Fruit fly (Drosophila melanogaster) whole organism, embryonic: ENCODE data around the gene CG6607.

ENCODE experiments used
- Antp ChIP-seq: fragments of 200-800 bp; sonication (Bioruptor generic); optimal IDR thresholded peaks from 3 replicates; lab custom pipeline; 2016; ENCODE audit warnings: missing biosample characterization, missing genetic modification characterization
- CG10431 ChIP-seq: fragments of 200-800 bp; sonication (Bioruptor generic); optimal IDR thresholded peaks from 3 replicates; lab custom pipeline; 2018; ENCODE audit warnings: missing biosample characterization, mild to moderate bottlenecking, missing genetic modification characterization
- CG10462 ChIP-seq: fragments of 200-800 bp; sonication (Bioruptor generic); optimal IDR thresholded peaks from 2 replicates; lab custom pipeline; 2016; ENCODE audit warnings: missing biosample characterization, missing genetic modification characterization
- CG12299 ChIP-seq: fragments of 200-800 bp; sonication (Bioruptor generic); optimal IDR thresholded peaks from 2 replicates; lab custom pipeline; 2018; ENCODE audit warnings: missing biosample characterization, mild to moderate bottlenecking, missing genetic modification characterization
- CG14710 ChIP-seq: fragments of 200-800 bp; sonication (Bioruptor generic); optimal IDR thresholded peaks from 3 replicates; lab custom pipeline; 2019; ENCODE audit warnings: missing biosample characterization, mild to moderate bottlenecking, missing genetic modification characterization, moderate library complexity
- CG15514 ChIP-seq: fragments of 200-800 bp; sonication (Bioruptor generic); optimal IDR thresholded peaks from 3 replicates; lab custom pipeline; 2017; ENCODE audit warnings: missing biosample characterization, missing genetic modification characterization, mild to moderate bottlenecking, moderate library complexity, missing genetic modification reagents
- CG18262 ChIP-seq: fragments of 200-800 bp; optimal IDR thresholded peaks from 3 replicates; lab custom pipeline; 2019; ENCODE audit warnings: missing biosample characterization, mild to moderate bottlenecking, missing genetic modification characterization, moderate library complexity
- CG18599 ChIP-seq: fragments of 200-800 bp; sonication (Bioruptor generic); optimal IDR thresholded peaks from 3 replicates; lab custom pipeline; 2017; ENCODE audit warnings: missing biosample characterization, missing genetic modification characterization, mild to moderate bottlenecking, moderate library complexity, missing genetic modification reagents
- CG31224 ChIP-seq: fragments of 200-800 bp; sonication (Bioruptor generic); IDR thresholded peaks from 2 replicates; pipeline ENCODE4 v1.3.6; 2022; ENCODE audit warnings: missing biosample characterization, missing genetic modification characterization
- CG32772 ChIP-seq: fragments of 200-800 bp; sonication (Bioruptor generic); IDR thresholded peaks from 2 replicates; pipeline ENCODE4 v1.3.6; 2022; ENCODE audit warnings: missing biosample characterization, missing genetic modification characterization
- CG42726 ChIP-seq: fragments of 200-800 bp; sonication (Bioruptor generic); IDR thresholded peaks from 2 replicates; pipeline ENCODE4 v1.3.6; 2022; ENCODE audit warnings: missing biosample characterization, missing genetic modification characterization; ENCODE audit not compliant: partially characterized antibody
- CG6813 ChIP-seq: fragments of 200-800 bp; sonication (Bioruptor generic); optimal IDR thresholded peaks from 2 replicates; lab custom pipeline; 2017; ENCODE audit warnings: missing biosample characterization, missing genetic modification characterization, mild to moderate bottlenecking, moderate library complexity, missing genetic modification reagents
- CG7987 ChIP-seq: fragments of 200-800 bp; sonication (Bioruptor generic); optimal IDR thresholded peaks from 2 replicates; lab custom pipeline; 2018; ENCODE audit warnings: missing biosample characterization, mild to moderate bottlenecking, missing genetic modification characterization, moderate library complexity
- CG8944 ChIP-seq: fragments of 200-800 bp; sonication (Bioruptor generic); optimal IDR thresholded peaks from 3 replicates; lab custom pipeline; 2016; ENCODE audit warnings: missing biosample characterization, missing genetic modification characterization
- Dad ChIP-seq: fragments of 200-800 bp; sonication (Bioruptor generic); optimal IDR thresholded peaks from 3 replicates; lab custom pipeline; 2016; ENCODE audit warnings: missing biosample characterization, missing genetic modification characterization
- Drgx ChIP-seq: fragments of 200-800 bp; sonication (Bioruptor generic); IDR thresholded peaks from 2 replicates; pipeline ENCODE4 v1.3.6; 2022; ENCODE audit warnings: missing biosample characterization, missing genetic modification characterization
- ERR ChIP-seq: fragments of 200-800 bp; sonication (Bioruptor generic); optimal IDR thresholded peaks from 2 replicates; lab custom pipeline; 2016; ENCODE audit warnings: missing biosample characterization, missing genetic modification characterization
- Ets65A ChIP-seq: fragments of 200-800 bp; sonication (Bioruptor generic); peaks from one replicate; lab custom pipeline; 2016; ENCODE audit warnings: missing biosample characterization, missing genetic modification characterization
- Ets97D ChIP-seq: fragments of 200-800 bp; sonication (Bioruptor generic); optimal IDR thresholded peaks from 3 replicates; lab custom pipeline; 2016; ENCODE audit warnings: missing biosample characterization, missing genetic modification characterization
- Fer1 ChIP-seq: fragments of 200-800 bp; sonication (Bioruptor generic); optimal IDR thresholded peaks from 2 replicates; lab custom pipeline; 2017; ENCODE audit warnings: missing biosample characterization, mild to moderate bottlenecking, missing genetic modification characterization
- GATAe ChIP-seq: fragments of 200-800 bp; sonication (Bioruptor generic); conservative IDR thresholded peaks from 2 replicates; pipeline ENCODE4 v1.3.6; 2022; ENCODE audit warnings: missing biosample characterization, missing genetic modification characterization
- H2.0 ChIP-seq: fragments of 200-800 bp; sonication (Bioruptor generic); IDR thresholded peaks from 2 replicates; pipeline ENCODE4 v1.3.6; 2022; ENCODE audit warnings: missing biosample characterization, missing genetic modification characterization
- Hey ChIP-seq: fragments of 200-800 bp; sonication (Bioruptor generic); optimal IDR thresholded peaks from 3 replicates; lab custom pipeline; 2018; ENCODE audit warnings: missing biosample characterization, mild to moderate bottlenecking, missing genetic modification characterization
- Jarid2 ChIP-seq: fragments of 200-800 bp; sonication (Bioruptor generic); optimal IDR thresholded peaks from 3 replicates; lab custom pipeline; 2017; ENCODE audit warnings: mild to moderate bottlenecking, missing biosample characterization, missing genetic modification reagents, missing genetic modification characterization
- Lhr ChIP-seq: fragments of 200-800 bp; sonication (Bioruptor generic); optimal IDR thresholded peaks from 3 replicates; lab custom pipeline; 2017; ENCODE audit warnings: mild to moderate bottlenecking, missing biosample characterization, missing genetic modification reagents, missing genetic modification characterization
- Mes4 ChIP-seq: fragments of 200-800 bp; sonication (Bioruptor generic); optimal IDR thresholded peaks from 2 replicates; lab custom pipeline; 2016; ENCODE audit warnings: missing biosample characterization, missing genetic modification characterization
- NFAT ChIP-seq: fragments of 200-800 bp; sonication (Bioruptor generic); IDR thresholded peaks from 2 replicates; pipeline ENCODE4 v1.3.6; 2022; ENCODE audit warnings: missing biosample characterization, missing genetic modification characterization
- Nf-YB ChIP-seq: fragments of 200-800 bp; sonication (Bioruptor generic); optimal IDR thresholded peaks from 3 replicates; lab custom pipeline; 2019; ENCODE audit warnings: missing biosample characterization, mild to moderate bottlenecking, missing genetic modification characterization, moderate library complexity
- Pdp1 ChIP-seq, 2 experiments: fragments of 200-800 bp; sonication (Bioruptor generic); optimal IDR thresholded peaks; 3 replicates each; lab custom pipeline; 2016; ENCODE audit warnings: missing biosample characterization in 2 of 2, missing genetic modification characterization in 2 of 2, mild to moderate bottlenecking in 1 of 2, moderate library complexity in 1 of 2
- Xrp1 ChIP-seq: fragments of 200-800 bp; sonication (Bioruptor generic); IDR thresholded peaks from 2 replicates; pipeline ENCODE4 v1.3.6; 2022; ENCODE audit warnings: missing biosample characterization, missing genetic modification characterization
- ash1 ChIP-seq: fragments of 200-800 bp; sonication (Bioruptor generic); optimal IDR thresholded peaks from 2 replicates; lab custom pipeline; 2018; ENCODE audit warnings: missing biosample characterization, mild to moderate bottlenecking, missing genetic modification characterization
- ato ChIP-seq: fragments of 200-800 bp; sonication (Bioruptor generic); IDR thresholded peaks from 2 replicates; pipeline ENCODE4 v1.3.6; 2022; ENCODE audit warnings: missing biosample characterization, missing genetic modification characterization; ENCODE audit not compliant: partially characterized antibody
- cas ChIP-seq: fragments of 200-800 bp; sonication (Bioruptor generic); IDR thresholded peaks from 2 replicates; pipeline ENCODE4 v1.3.6; 2022; ENCODE audit warnings: missing biosample characterization, missing genetic modification characterization
- chif ChIP-seq, 2 experiments: fragments of 200-800 bp; sonication (Bioruptor generic); optimal IDR thresholded peaks; 3 replicates each; lab custom pipeline; 2016; ENCODE audit warnings: missing biosample characterization in 2 of 2, missing genetic modification characterization in 2 of 2
- cwo ChIP-seq: fragments of 200-800 bp; sonication (Bioruptor generic); optimal IDR thresholded peaks from 3 replicates; lab custom pipeline; 2017; ENCODE audit warnings: missing biosample characterization, missing genetic modification characterization, mild to moderate bottlenecking, moderate library complexity, missing genetic modification reagents
- da ChIP-seq: fragments of 200-800 bp; sonication (Bioruptor generic); optimal IDR thresholded peaks from 2 replicates; lab custom pipeline; 2016; ENCODE audit warnings: missing biosample characterization, missing genetic modification characterization
- her ChIP-seq: fragments of 200-800 bp; sonication (Bioruptor generic); optimal IDR thresholded peaks from 2 replicates; lab custom pipeline; 2016; ENCODE audit warnings: missing biosample characterization, missing genetic modification characterization
- klu ChIP-seq: fragments of 200-800 bp; sonication (Bioruptor generic); IDR thresholded peaks from 2 replicates; pipeline ENCODE4 v1.3.6; 2022; ENCODE audit warnings: missing biosample characterization, missing genetic modification characterization
- lab ChIP-seq: fragments of 200-800 bp; sonication (Bioruptor generic); optimal IDR thresholded peaks from 3 replicates; lab custom pipeline; 2017; ENCODE audit warnings: missing biosample characterization, missing genetic modification characterization, mild to moderate bottlenecking, moderate library complexity, missing genetic modification reagents
- p53 ChIP-seq: fragments of 200-800 bp; sonication (Bioruptor generic); optimal IDR thresholded peaks from 2 replicates; lab custom pipeline; 2016; ENCODE audit warnings: missing biosample characterization, missing genetic modification characterization
- prd ChIP-seq, 3 experiments: fragments of >200 bp in 2 of 3; fragments of 200-800 bp in 1 of 3; sonication (Bioruptor generic) in 1 of 3; optimal IDR thresholded peaks in 2 of 3; IDR thresholded peaks in 1 of 3; 2 replicates in 2 of 3; 3 replicates in 1 of 3; pipeline versions ENCODE4 v1.3.6 to Lab custom; 2017 to 2022; ENCODE audit warnings: missing biosample characterization in 1 of 3, missing genetic modification characterization in 1 of 3
- pzg ChIP-seq: fragments of 200-800 bp; sonication (Bioruptor generic); optimal IDR thresholded peaks from 3 replicates; lab custom pipeline; 2018; ENCODE audit warnings: missing biosample characterization, mild to moderate bottlenecking, missing genetic modification characterization, moderate library complexity
- repo ChIP-seq: fragments of 200-800 bp; sonication (Bioruptor generic); optimal IDR thresholded peaks from 2 replicates; lab custom pipeline; 2016; ENCODE audit warnings: missing biosample characterization, missing genetic modification characterization
- salm ChIP-seq: fragments of 200-800 bp; sonication (Bioruptor generic); optimal IDR thresholded peaks from 2 replicates; lab custom pipeline; 2018; ENCODE audit warnings: missing biosample characterization, mild to moderate bottlenecking, missing genetic modification characterization
- sob ChIP-seq: fragments of 200-800 bp; sonication (Bioruptor generic); IDR thresholded peaks from 2 replicates; pipeline ENCODE4 v1.3.6; 2022; ENCODE audit warnings: missing biosample characterization, missing genetic modification characterization
- sqz ChIP-seq: fragments of 200-800 bp; sonication (Bioruptor generic); optimal IDR thresholded peaks from 3 replicates; lab custom pipeline; 2018; ENCODE audit warnings: missing biosample characterization, mild to moderate bottlenecking, missing genetic modification characterization
- tap ChIP-seq: fragments of 200-800 bp; optimal IDR thresholded peaks from 3 replicates; lab custom pipeline; 2019; ENCODE audit warnings: missing biosample characterization, mild to moderate bottlenecking, missing genetic modification characterization, moderate library complexity
- trem ChIP-seq: fragments of 200-800 bp; optimal IDR thresholded peaks from 3 replicates; lab custom pipeline; 2019; ENCODE audit warnings: missing biosample characterization, mild to moderate bottlenecking, missing genetic modification characterization, moderate library complexity
- unc-4 ChIP-seq: fragments of 200-800 bp; sonication (Bioruptor generic); IDR thresholded peaks from 2 replicates; pipeline ENCODE4 v1.3.6; 2022; ENCODE audit warnings: missing biosample characterization, missing genetic modification characterization; ENCODE audit not compliant: partially characterized antibody
- vnd ChIP-seq: fragments of 200-800 bp; sonication (Bioruptor generic); IDR thresholded peaks from 3 replicates; pipeline ENCODE4 v1.3.6; 2022; ENCODE audit warnings: missing biosample characterization, missing genetic modification characterization; ENCODE audit not compliant: partially characterized antibody

CG6607 gene

dm6 chr3R:24567427-24567771 lies 39.6 kb downstream of the CG6607 start (continued):
- TF ChIP-seq CG14710 = peak; percentile 52
- TF ChIP-seq prd (optimal IDR thresholded peaks at IDR 0.05; lab: Kevin White, UChicago) = no peak
- peak; percentile 91 for TF ChIP-seq prd (GFP tag; IDR thresholded peaks at IDR 0.05; lab: Robert Waterston, UW)
- peak; percentile 88 for TF ChIP-seq sob (GFP tag; lab: Robert Waterston, UW)
- no peak for TF ChIP-seq vnd (GFP tag; lab: Robert Waterston, UW)
- peak; percentile 68 for TF ChIP-seq da (GFP tag; lab: Kevin White, UChicago)
- peak; percentile 89 for TF ChIP-seq her
- TF ChIP-seq CG31224 (GFP tag; lab: Robert Waterston, UW) = peak; percentile 77
- peak; percentile 71 for TF ChIP-seq CG6813 (GFP tag; lab: Kevin White, UChicago)
- TF ChIP-seq Antp (GFP tag; lab: Kevin White, UChicago) = peak; percentile 92
- TF ChIP-seq CG42726 = no peak
- TF ChIP-seq Xrp1 (GFP tag; lab: Robert Waterston, UW) = peak; percentile 88
- TF ChIP-seq Jarid2 = peak; percentile 59
- peak; percentile 63 for TF ChIP-seq CG10462 (GFP tag; lab: Kevin White, UChicago)
- peak; percentile 77 for TF ChIP-seq CG18262
- peak; percentile 82 for TF ChIP-seq CG32772 (GFP tag; lab: Robert Waterston, UW)
- peak; percentile 82 for TF ChIP-seq H2.0 (GFP tag; lab: Robert Waterston, UW)
- TF ChIP-seq sqz (GFP tag; lab: Kevin White, UChicago) = peak; percentile 46
- TF ChIP-seq CG10431 (GFP tag; lab: Kevin White, UChicago) = no peak
- peak; percentile 82 for TF ChIP-seq salm (tag; lab: Kevin White, UChicago)
- TF ChIP-seq ato = no peak
- peak; percentile 37; the same call in 1 of the 2 replicates for TF ChIP-seq GATAe (GFP tag; lab: Robert Waterston, UW)
- TF ChIP-seq trem (tag; lab: Kevin White, UChicago) = peak; percentile 27
- TF ChIP-seq Lhr (GFP tag; lab: Kevin White, UChicago) = peak; percentile 38
- TF ChIP-seq pzg (GFP tag; lab: Kevin White, UChicago) = no peak
- peak; percentile 98 for TF ChIP-seq Ets65A (GFP tag; lab: Kevin White, UChicago)
- TF ChIP-seq chif (GFP tag; optimal IDR thresholded peaks at IDR 0.05; lab: Kevin White, UChicago) = peak; percentile 87 to 92
- TF ChIP-seq cas (GFP tag; lab: Robert Waterston, UW) = peak; percentile 60
- peak; percentile 85 for TF ChIP-seq Drgx (GFP tag; lab: Robert Waterston, UW)
- TF ChIP-seq cwo = peak; percentile 83
- no peak for TF ChIP-seq ash1 (GFP tag; lab: Kevin White, UChicago)
- TF ChIP-seq Ets97D (GFP tag; lab: Kevin White, UChicago) = peak; percentile 73
- TF ChIP-seq Dad (GFP tag; lab: Kevin White, UChicago) = peak; percentile 86
- TF ChIP-seq CG15514 (GFP tag; lab: Kevin White, UChicago) = peak; percentile 76
- TF ChIP-seq p53 (GFP tag; lab: Kevin White, UChicago) = peak; percentile 79
- TF ChIP-seq Pdp1 (GFP tag; optimal IDR thresholded peaks at IDR 0.05; lab: Kevin White, UChicago) = peak; percentile 91 to 94
- peak; percentile 76 for TF ChIP-seq repo (GFP tag; lab: Kevin White, UChicago)
- TF ChIP-seq CG8944 = peak; percentile 83
- peak; percentile 79 for TF ChIP-seq CG12299 (tag; lab: Kevin White, UChicago)
- TF ChIP-seq CG7987 = peak; percentile 61
- peak; percentile 52 for TF ChIP-seq NFAT (GFP tag; lab: Robert Waterston, UW)
- peak; percentile 46 for TF ChIP-seq Nf-YB
- TF ChIP-seq unc-4 (GFP tag; lab: Robert Waterston, UW) = no peak
- TF ChIP-seq lab (GFP tag; lab: Kevin White, UChicago) = peak; percentile 89
- TF ChIP-seq Hey = peak; percentile 5
- peak; percentile 88 for TF ChIP-seq ERR (GFP tag; lab: Kevin White, UChicago)
- peak; percentile 82 for TF ChIP-seq Fer1 (GFP tag; lab: Kevin White, UChicago)
- TF ChIP-seq Mes4 (GFP tag; lab: Kevin White, UChicago) = peak; percentile 77
- TF ChIP-seq tap (tag; lab: Kevin White, UChicago) = peak; percentile 85
- TF ChIP-seq klu (GFP tag; lab: Robert Waterston, UW) = peak; percentile 76
- TF ChIP-seq CG18599 (GFP tag; lab: Kevin White, UChicago) = peak; percentile 85
